Worm (Caenorhabditis elegans) whole organism, late embryonic: ENCODE results near the gene F36D3.16.

Experiments used
- ceh-34 ChIP-seq: sonication (generic microtip); optimal IDR thresholded peaks from 2 replicates; lab custom pipeline; 2016; ENCODE audit warnings: mild to moderate bottlenecking, missing genetic modification characterization, missing compliant biosample characterization
- dmd-4 ChIP-seq: sonication (generic microtip); optimal IDR thresholded peaks from 2 replicates; lab custom pipeline; 2016; ENCODE audit warnings: borderline replicate concordance, missing genetic modification characterization, missing compliant biosample characterization
- ets-4 ChIP-seq: sonication (generic microtip); optimal IDR thresholded peaks from 2 replicates; lab custom pipeline; 2016; ENCODE audit warnings: missing genetic modification characterization, missing compliant biosample characterization
- fax-1 ChIP-seq: sonication (generic microtip); optimal IDR thresholded peaks from 2 replicates; lab custom pipeline; 2016; ENCODE audit warnings: missing genotype, missing genetic modification characterization, missing compliant biosample characterization
- hlh-15 ChIP-seq: sonication (generic microtip); optimal IDR thresholded peaks from 2 replicates; lab custom pipeline; 2016; ENCODE audit warnings: missing genetic modification characterization, missing compliant biosample characterization
- lin-11 ChIP-seq: fragments of 200-800 bp; sonication (Bioruptor generic); optimal IDR thresholded peaks from 2 replicates; lab custom pipeline; 2018; ENCODE audit warnings: mild to moderate bottlenecking, missing genetic modification characterization, missing compliant biosample characterization
- odd-2 ChIP-seq: sonication (generic microtip); optimal IDR thresholded peaks from 2 replicates; lab custom pipeline; 2017; ENCODE audit warnings: antibody characterized with exemption, mild to moderate bottlenecking, missing genetic modification characterization, missing compliant biosample characterization
- pqm-1 ChIP-seq: sonication (generic microtip); optimal IDR thresholded peaks from 2 replicates; lab custom pipeline; 2016; ENCODE audit warnings: missing genetic modification characterization, missing compliant biosample characterization

DNA sequence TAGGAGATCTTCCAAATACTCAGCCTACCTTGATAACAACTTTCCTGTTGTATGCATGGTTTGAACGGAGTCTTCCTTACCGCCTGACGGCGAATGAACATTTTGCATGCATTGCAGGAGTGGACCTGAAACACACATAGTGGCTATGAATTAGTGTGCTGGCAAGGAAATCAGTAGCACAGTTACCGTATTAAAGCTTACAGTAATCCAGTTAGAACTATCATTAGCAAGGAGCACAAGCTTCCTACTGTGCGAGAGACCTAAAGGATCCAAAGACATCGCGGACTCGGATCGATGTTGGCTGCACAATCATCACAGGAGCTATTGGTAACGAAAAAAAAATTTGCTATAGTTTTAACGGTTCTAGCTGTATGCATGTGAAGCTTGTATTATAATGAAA is 42.8 kb downstream of the F36D3.16 start, which contains the start of gene nhr-233:
- TF ChIP-seq dmd-4 (tag; lab: Kevin White, UChicago) (no peak), pqm-1 (tag; lab: Kevin White, UChicago) (no peak), lin-11 (tag; lab: Kevin White, UChicago) (no peak), odd-2 (tag; lab: Kevin White, UChicago) (no peak), ets-4 (no peak), ceh-34 (tag; lab: Kevin White, UChicago) (no peak), fax-1 (tag; lab: Kevin White, UChicago) (no peak), hlh-15 (tag; lab: Kevin White, UChicago) (no peak)
